Worm (Caenorhabditis elegans): ENCODE measurements around the gene lst-2.

ce11 chrX:4408466-4408865 is 25.3 kb upstream of the lst-2 start:
- TF ChIP-seq flt-1 (GFP tag; IDR thresholded peaks at IDR 0.05) (no peak), cog-1 (tag; optimal IDR thresholded peaks at IDR 0.05) (no peak), ztf-23 (GFP tag; IDR thresholded peaks at IDR 0.05) (no peak), ref-1 (GFP tag; conservative IDR thresholded peaks at IDR 0.05) (no peak), med-1 (GFP tag; optimal IDR thresholded peaks at IDR 0.05; ENCODE audit: insufficient read depth) (no peak), tab-1 (GFP tag; IDR thresholded peaks at IDR 0.05) (no peak), ztf-29 (GFP tag; IDR thresholded peaks at IDR 0.05) (no peak)
